Fruit fly (Drosophila melanogaster) Kc167 (cell line): ENCODE results near the gene Nagk.

Source experiments
- Myc ChIP-seq: fragments of >200 bp; optimal IDR thresholded peaks from 2 replicates; lab custom pipeline; 2017; ENCODE audit warnings: missing external identifiers
- h ChIP-seq: fragments of >200 bp; optimal IDR thresholded peaks from 3 replicates; lab custom pipeline; 2018; ENCODE audit warnings: missing external identifiers
- psq ChIP-seq: fragments of >200 bp; optimal IDR thresholded peaks from 2 replicates; lab custom pipeline; 2017; ENCODE audit warnings: missing external identifiers
- ttk ChIP-seq: sonication (Bioruptor generic); optimal IDR thresholded peaks from 2 replicates; lab custom pipeline; 2017; ENCODE audit warnings: missing external identifiers

dm6 chr3R:15288802-15289201 lies 54.3 kb downstream of the Nagk start:
- no peak for TF ChIP-seq psq (lab: Kevin White, UChicago)
- no peak for TF ChIP-seq Myc (lab: Kevin White, UChicago)
- TF ChIP-seq h, result no peak
- no peak for TF ChIP-seq ttk (lab: Kevin White, UChicago)
